Worm (Caenorhabditis elegans) whole organism, L1 larva: Measurements from ENCODE around the gene cwf-19L1.

Source experiments
- C16A3.4 ChIP-seq: fragments of 150-350 bp; optimal IDR thresholded peaks from 2 replicates; lab custom pipeline; 2014; ENCODE audit warnings: missing biosample characterization, missing genetic modification characterization
- F16B12.6 ChIP-seq: fragments of 150-350 bp; optimal IDR thresholded peaks from 2 replicates; lab custom pipeline; 2014; ENCODE audit warnings: missing biosample characterization, missing genetic modification characterization
- Y116A8C.19 ChIP-seq: sonication (generic microtip); optimal IDR thresholded peaks from 2 replicates; lab custom pipeline; 2016; ENCODE audit warnings: missing compliant biosample characterization, missing genetic modification characterization, borderline replicate concordance
- alr-1 ChIP-seq: fragments of 200-800 bp; sonication (Bioruptor generic); optimal IDR thresholded peaks from 2 replicates; lab custom pipeline; 2018; ENCODE audit warnings: borderline replicate concordance, mild to moderate bottlenecking, missing genetic modification characterization, missing compliant biosample characterization
- aly-2 ChIP-seq: fragments of 150-350 bp; optimal IDR thresholded peaks from 2 replicates; lab custom pipeline; 2014; ENCODE audit warnings: missing biosample characterization, missing genetic modification characterization
- ceh-63 ChIP-seq: fragments of 200-800 bp; sonication (Bioruptor generic); optimal IDR thresholded peaks from 2 replicates; lab custom pipeline; 2018; ENCODE audit warnings: mild to moderate bottlenecking, missing genetic modification characterization, missing compliant biosample characterization
- ceh-8 ChIP-seq: fragments of 200-800 bp; sonication (Bioruptor generic); optimal IDR thresholded peaks from 2 replicates; lab custom pipeline; 2018; ENCODE audit warnings: mild to moderate bottlenecking, missing genetic modification characterization, moderate library complexity, missing compliant biosample characterization
- ceh-88 ChIP-seq: fragments of 200-800 bp; sonication (Bioruptor generic); IDR thresholded peaks from 2 replicates; pipeline ENCODE4 v1.3.6; 2022; ENCODE audit warnings: missing genetic modification characterization, missing compliant biosample characterization
- dpl-1 ChIP-seq, 3 experiments: fragments of 150-350 bp in 2 of 3; sonication (generic microtip) in 1 of 3; optimal IDR thresholded peaks; 2 replicates each; lab custom pipeline; 2014 to 2017; ENCODE audit warnings: missing biosample characterization in 3 of 3, missing genetic modification characterization in 3 of 3, missing genetic modification reagents in 3 of 3
- efl-1 ChIP-seq, 4 experiments: fragments of 150-350 bp; optimal IDR thresholded peaks in 3 of 4; peaks in 1 of 4; 1 replicate in 1 of 4; 2 replicates in 3 of 4; lab custom pipeline; 2014; ENCODE audit warnings: missing biosample characterization in 2 of 4, missing genetic modification characterization in 2 of 4, missing genetic modification reagents in 2 of 4
- egl-13 ChIP-seq: sonication (generic microtip); optimal IDR thresholded peaks from 2 replicates; lab custom pipeline; 2016; ENCODE audit warnings: missing genotype, missing genetic modification reagents, missing genetic modification characterization, missing compliant biosample characterization
- egl-27 ChIP-seq, 2 experiments: fragments of 150-350 bp in 1 of 2; sonication (generic microtip); optimal IDR thresholded peaks; 3 replicates each; lab custom pipeline; 2017 to 2018; ENCODE audit warnings: missing biosample characterization in 2 of 2, missing genetic modification characterization in 2 of 2, missing genetic modification reagents in 2 of 2
- ets-5 ChIP-seq: fragments of 200-800 bp; sonication (Bioruptor generic); IDR thresholded peaks from 2 replicates; pipeline ENCODE4 v1.3.6; 2022; ENCODE audit warnings: missing genetic modification characterization, missing compliant biosample characterization
- fkh-10 ChIP-seq: sonication (generic microtip); optimal IDR thresholded peaks from 2 replicates; lab custom pipeline; 2017; ENCODE audit warnings: missing biosample characterization, missing genetic modification reagents, missing genetic modification characterization
- fos-1 ChIP-seq: fragments of 150-350 bp; optimal IDR thresholded peaks from 2 replicates; lab custom pipeline; 2014; ENCODE audit warnings: missing biosample characterization, missing genetic modification characterization
- grh-1 ChIP-seq: fragments of 200-800 bp; sonication (Bioruptor generic); IDR thresholded peaks from 2 replicates; pipeline ENCODE4 v1.3.6; 2022; ENCODE audit warnings: missing genetic modification reagents, missing genetic modification characterization, missing compliant biosample characterization
- hlh-17 ChIP-seq: fragments of 200-800 bp; sonication (Bioruptor generic); optimal IDR thresholded peaks from 2 replicates; lab custom pipeline; 2018; ENCODE audit warnings: missing genetic modification characterization, mild to moderate bottlenecking, missing compliant biosample characterization, moderate library complexity, borderline replicate concordance
- hlh-4 ChIP-seq: sonication (generic microtip); optimal IDR thresholded peaks from 2 replicates; lab custom pipeline; 2016; ENCODE audit warnings: mild to moderate bottlenecking, missing genetic modification characterization, missing compliant biosample characterization
- jun-1 ChIP-seq: fragments of 150-350 bp; optimal IDR thresholded peaks from 2 replicates; lab custom pipeline; 2014; ENCODE audit warnings: missing biosample characterization, missing genetic modification reagents, missing genetic modification characterization
- lin-14 ChIP-seq: fragments of 200-800 bp; sonication (Bioruptor generic); optimal IDR thresholded peaks from 2 replicates; lab custom pipeline; 2018; ENCODE audit warnings: mild to moderate bottlenecking, missing genetic modification characterization, moderate library complexity, missing compliant biosample characterization
- lin-15B ChIP-seq: fragments of 150-350 bp; sonication (generic microtip); optimal IDR thresholded peaks from 3 replicates; lab custom pipeline; 2014; ENCODE audit warnings: missing biosample characterization, missing genetic modification characterization
- lin-35 ChIP-seq, 2 experiments: fragments of 150-350 bp; optimal IDR thresholded peaks; 2 replicates each; lab custom pipeline; 2014; ENCODE audit warnings: missing biosample characterization in 2 of 2, missing genetic modification characterization in 2 of 2, missing genetic modification reagents in 2 of 2
- lin-39 ChIP-seq: fragments of 150-350 bp; optimal IDR thresholded peaks from 2 replicates; lab custom pipeline; 2014; ENCODE audit warnings: missing biosample characterization, missing genetic modification reagents, missing genetic modification characterization
- mdl-1 ChIP-seq, 2 experiments: fragments of 150-350 bp; optimal IDR thresholded peaks; 2 replicates each; lab custom pipeline; 2014 to 2017; ENCODE audit warnings: missing biosample characterization in 2 of 2, missing genetic modification characterization in 2 of 2, inconsistent platforms in 1 of 2
- mef-2 ChIP-seq: fragments of 150-350 bp; optimal IDR thresholded peaks from 2 replicates; lab custom pipeline; 2014; ENCODE audit warnings: missing biosample characterization, missing genetic modification characterization
- mep-1 ChIP-seq: fragments of 150-350 bp; optimal IDR thresholded peaks from 2 replicates; lab custom pipeline; 2014; ENCODE audit warnings: missing biosample characterization, missing genetic modification characterization
- nhr-20 ChIP-seq: sonication (generic microtip); optimal IDR thresholded peaks from 2 replicates; lab custom pipeline; 2016; ENCODE audit warnings: mild to moderate bottlenecking, missing genetic modification characterization, missing compliant biosample characterization
- nhr-237 ChIP-seq: fragments of 150-350 bp; optimal IDR thresholded peaks from 2 replicates; lab custom pipeline; 2014; ENCODE audit warnings: missing biosample characterization, missing genetic modification characterization
- nhr-28 ChIP-seq: fragments of 150-350 bp; optimal IDR thresholded peaks from 2 replicates; lab custom pipeline; 2014; ENCODE audit warnings: missing biosample characterization, missing genetic modification characterization
- nhr-47 ChIP-seq: sonication (generic microtip); optimal IDR thresholded peaks from 2 replicates; lab custom pipeline; 2016; ENCODE audit warnings: mild to moderate bottlenecking, missing genetic modification characterization, moderate library complexity, missing compliant biosample characterization
- nhr-71 ChIP-seq: sonication (generic microtip); optimal IDR thresholded peaks from 2 replicates; lab custom pipeline; 2016; ENCODE audit warnings: mild to moderate bottlenecking, missing genetic modification characterization, moderate library complexity, missing compliant biosample characterization
- nhr-76 ChIP-seq: sonication (generic microtip); optimal IDR thresholded peaks from 2 replicates; lab custom pipeline; 2017; ENCODE audit warnings: missing biosample characterization, missing genetic modification characterization
- nhr-85 ChIP-seq: sonication (generic microtip); peaks from one replicate; lab custom pipeline; 2016; ENCODE audit warnings: missing genetic modification characterization, inconsistent platforms, missing compliant biosample characterization
- nhr-90 ChIP-seq: sonication (generic microtip); optimal IDR thresholded peaks from 2 replicates; lab custom pipeline; 2016; ENCODE audit warnings: mild to moderate bottlenecking, missing genetic modification characterization, missing compliant biosample characterization; ENCODE audit not compliant: poor library complexity
- pax-3 ChIP-seq: fragments of 200-800 bp; sonication (Bioruptor generic); optimal IDR thresholded peaks from 2 replicates; lab custom pipeline; 2018; ENCODE audit warnings: mild to moderate bottlenecking, missing genetic modification characterization, moderate library complexity, missing compliant biosample characterization
- rnt-1 ChIP-seq: sonication (generic microtip); optimal IDR thresholded peaks from 2 replicates; lab custom pipeline; 2016; ENCODE audit warnings: mild to moderate bottlenecking, missing genetic modification characterization, moderate library complexity, missing compliant biosample characterization
- skn-1 ChIP-seq: fragments of 150-350 bp; optimal IDR thresholded peaks from 2 replicates; lab custom pipeline; 2014; ENCODE audit warnings: missing biosample characterization, missing genetic modification characterization
- tbx-2 ChIP-seq: sonication (generic microtip); optimal IDR thresholded peaks from 2 replicates; lab custom pipeline; 2016; ENCODE audit warnings: missing genetic modification characterization, missing compliant biosample characterization
- tlp-1 ChIP-seq: fragments of 150-350 bp; optimal IDR thresholded peaks from 2 replicates; lab custom pipeline; 2014; ENCODE audit warnings: missing biosample characterization, missing genetic modification characterization
- unc-86 ChIP-seq: sonication (generic microtip); optimal IDR thresholded peaks from 2 replicates; lab custom pipeline; 2016; ENCODE audit warnings: missing genetic modification characterization, missing compliant biosample characterization
- unc-98 ChIP-seq: fragments of 200-800 bp; sonication (Bioruptor generic); IDR thresholded peaks from 2 replicates; pipeline ENCODE4 v1.3.6; 2022; ENCODE audit warnings: missing genetic modification characterization, missing compliant biosample characterization
- vab-15 ChIP-seq: sonication (generic microtip); optimal IDR thresholded peaks from 2 replicates; lab custom pipeline; 2017; ENCODE audit warnings: missing genotype, mild to moderate bottlenecking, missing genetic modification characterization, missing compliant biosample characterization
- xbp-1 ChIP-seq: sonication (generic microtip); optimal IDR thresholded peaks from 2 replicates; lab custom pipeline; 2016; ENCODE audit warnings: missing genetic modification characterization, missing compliant biosample characterization
- zag-1 ChIP-seq: fragments of 150-350 bp; optimal IDR thresholded peaks from 2 replicates; lab custom pipeline; 2014; ENCODE audit warnings: missing biosample characterization, missing genetic modification characterization

Gene cwf-19L1

DNA sequence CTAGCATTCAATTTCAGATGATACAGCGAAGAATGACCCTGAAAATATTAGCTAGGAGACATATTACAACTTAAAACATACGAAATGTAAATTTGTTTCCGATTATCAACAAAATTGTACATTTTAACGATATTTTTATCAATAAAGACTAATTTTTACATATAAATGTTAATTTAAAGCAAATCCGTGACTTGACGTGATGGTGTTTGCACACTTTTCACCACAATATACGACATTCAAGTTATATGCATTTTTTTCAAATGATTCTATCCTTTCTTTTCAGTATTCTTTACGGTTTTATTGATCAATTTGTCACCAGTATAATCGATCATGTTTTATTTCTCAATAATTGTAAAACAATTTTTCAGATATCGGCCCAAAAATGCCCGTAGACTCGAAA, 11.8 kb upstream of the cwf-19L1 start, which contains the start of gene Y38A10A.7 (continued):
- no peak for TF ChIP-seq mef-2 (tag; lab: Kevin White, UChicago)
- TF ChIP-seq nhr-71 (tag; lab: Kevin White, UChicago): peak; percentile 22
- TF ChIP-seq mdl-1 (tag; optimal IDR thresholded peaks at IDR 0.05; lab: Kevin White, UChicago): no peak
- peak; percentile 16 for TF ChIP-seq nhr-47 (tag; lab: Kevin White, UChicago)
- TF ChIP-seq skn-1 (tag; lab: Kevin White, UChicago): no peak
- TF ChIP-seq hlh-4 (tag; lab: Kevin White, UChicago): no peak
- no peak for TF ChIP-seq alr-1
- TF ChIP-seq egl-27 (tag; optimal IDR thresholded peaks at IDR 0.05; lab: Kevin White, UChicago): no peak
- TF ChIP-seq ceh-63 (GFP tag; lab: Kevin White, UChicago): no peak
- no peak for TF ChIP-seq vab-15 (tag; lab: Kevin White, UChicago)
- TF ChIP-seq lin-15B (tag; lab: Kevin White, UChicago): no peak
- TF ChIP-seq unc-86 (tag; lab: Kevin White, UChicago): no peak
- peak; percentile 40 to 57 for TF ChIP-seq lin-35 (GFP tag; optimal IDR thresholded peaks at IDR 0.05; lab: Kevin White, UChicago)
- TF ChIP-seq ceh-8 (GFP tag; lab: Kevin White, UChicago): no peak
- TF ChIP-seq xbp-1: peak; percentile 94
- TF ChIP-seq zag-1 (tag; lab: Kevin White, UChicago): no peak
- TF ChIP-seq nhr-90 (tag; lab: Kevin White, UChicago): no peak
- no peak for TF ChIP-seq hlh-17
- peak; percentile 29 for TF ChIP-seq nhr-20 (tag; lab: Kevin White, UChicago)
- no peak for TF ChIP-seq nhr-237 (tag; lab: Kevin White, UChicago)
- TF ChIP-seq mep-1 (tag; lab: Kevin White, UChicago): peak; percentile 67
- TF ChIP-seq lin-14 (GFP tag; lab: Kevin White, UChicago): peak; percentile 17
- peak; percentile 35 to 66 (median 66) for TF ChIP-seq dpl-1 (GFP tag; optimal IDR thresholded peaks at IDR 0.05; lab: Kevin White, UChicago)
- no peak for TF ChIP-seq unc-98
- TF ChIP-seq C16A3.4 (tag; lab: Kevin White, UChicago): no peak
- TF ChIP-seq ets-5 (GFP tag; lab: Robert Waterston, UW): no peak
- TF ChIP-seq F16B12.6 (tag; lab: Kevin White, UChicago): peak; percentile 89
- no peak for TF ChIP-seq tlp-1
- peak; percentile 43 for TF ChIP-seq nhr-85 (tag; lab: Kevin White, UChicago)
- TF ChIP-seq tbx-2 (tag; lab: Kevin White, UChicago): peak; percentile 10
- TF ChIP-seq nhr-76 (tag; lab: Kevin White, UChicago): no peak
- no peak for TF ChIP-seq Y116A8C.19 (tag; lab: Kevin White, UChicago)
- TF ChIP-seq nhr-28 (tag; lab: Kevin White, UChicago): no peak
- no peak for TF ChIP-seq lin-39 (tag; lab: Kevin White, UChicago)
- TF ChIP-seq pax-3 (tag; lab: Kevin White, UChicago): no peak
- peak; percentile 9 for TF ChIP-seq egl-13 (tag; lab: Kevin White, UChicago)
- no peak for TF ChIP-seq fkh-10
- no peak for TF ChIP-seq aly-2
- TF ChIP-seq fos-1: peak; percentile 15
- no peak for TF ChIP-seq grh-1 (GFP tag; lab: Robert Waterston, UW)
- no peak for TF ChIP-seq rnt-1 (tag; lab: Kevin White, UChicago)

DNA sequence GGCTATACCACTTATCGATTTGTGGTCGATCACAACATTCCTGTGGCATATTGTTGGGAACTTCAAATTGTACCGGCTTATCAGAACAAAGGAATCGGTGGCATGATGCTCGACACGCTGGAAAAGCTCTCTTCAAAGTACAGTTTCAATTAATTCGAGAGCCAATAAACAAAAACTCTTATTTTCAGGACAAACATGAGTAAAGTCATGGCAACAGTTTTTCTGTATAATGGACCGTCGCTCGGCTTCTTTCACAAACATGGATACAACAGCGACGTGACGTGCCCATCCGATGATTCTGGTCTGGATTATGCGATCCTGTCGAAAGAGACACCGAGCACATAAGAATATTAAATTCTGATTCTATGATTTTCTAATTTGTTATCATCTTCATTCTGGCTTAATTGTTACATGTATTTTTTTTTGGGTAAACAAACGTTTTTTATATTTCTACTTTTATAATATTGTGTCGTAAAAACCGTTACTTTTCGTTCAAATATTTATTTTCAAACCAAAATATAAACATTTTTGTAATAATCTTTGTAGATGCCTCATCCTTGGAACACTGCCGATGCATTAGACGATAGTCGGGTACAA, 11.0 kb upstream of the cwf-19L1 start, which contains the start of gene smut-1:
TSS of gene smut-1 (plus strand) at position 547 of the 597 bp plus-strand sequence.
- no peak for TF ChIP-seq ceh-88 (GFP tag; lab: Robert Waterston, UW)
- no peak for TF ChIP-seq fos-1
- no peak for TF ChIP-seq jun-1 (tag; lab: Kevin White, UChicago)
- TF ChIP-seq efl-1 (optimal IDR thresholded peaks at IDR 0.05; lab: Kevin White, UChicago): no peak
- peak in 1 of 2 experiments; percentile 91 for TF ChIP-seq efl-1 (GFP tag; optimal IDR thresholded peaks at IDR 0.05 in 1 of 2; lab: Kevin White, UChicago)
- TF ChIP-seq Y116A8C.19 (tag; lab: Kevin White, UChicago): no peak
